Worm (Caenorhabditis elegans): ENCODE measurements around the gene unc-44.

DNA sequence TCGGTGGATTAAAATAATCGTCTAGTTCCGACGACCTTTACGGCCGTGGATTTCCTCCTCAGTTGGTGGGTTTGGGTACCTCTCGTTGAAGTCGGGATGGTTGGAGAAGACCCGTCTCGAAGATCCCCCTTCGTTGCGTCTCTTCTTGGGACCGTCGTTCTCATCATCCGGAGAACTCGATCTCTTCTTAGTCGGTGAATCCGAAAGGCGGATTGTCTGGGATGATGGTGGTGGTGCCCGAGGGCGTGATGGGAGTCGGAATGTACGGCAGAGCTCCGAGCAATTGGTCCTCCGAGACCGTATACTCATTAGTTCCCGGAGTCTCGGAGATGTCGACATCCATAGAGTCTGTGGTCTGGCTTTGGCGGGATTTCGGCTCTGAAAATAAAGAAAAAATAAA, 34.9 kb downstream of the unc-44 start:
- no peak for TF ChIP-seq ref-1 (GFP tag; conservative IDR thresholded peaks at IDR 0.05)
- no peak for TF ChIP-seq ztf-23 (GFP tag; IDR thresholded peaks at IDR 0.05)
- no peak for TF ChIP-seq flt-1 (GFP tag; IDR thresholded peaks at IDR 0.05)
- TF ChIP-seq tab-1 (GFP tag; IDR thresholded peaks at IDR 0.05), result no peak
- TF ChIP-seq med-1 (GFP tag; optimal IDR thresholded peaks at IDR 0.05; ENCODE audit: insufficient read depth), result no peak
- TF ChIP-seq ztf-29 (GFP tag; IDR thresholded peaks at IDR 0.05), result no peak
- no peak for TF ChIP-seq klf-2 (GFP tag; conservative IDR thresholded peaks at IDR 0.05)
